Worm (Caenorhabditis elegans) whole organism, midembryonic: ENCODE measurements around the gene F22E5.11.
"Not testable (repeated sequence)": the region's sequence is repeated elsewhere in the genome, so short reads cannot be mapped to it uniquely, and the experiment has no call there.

Source experiments
- T22C8.4 ChIP-seq: fragments of 200-800 bp; sonication (Bioruptor generic); IDR thresholded peaks from 2 replicates; pipeline ENCODE4 v1.3.6; 2022; ENCODE audit warnings: missing genetic modification characterization, missing compliant biosample characterization
- cog-1 ChIP-seq: sonication (generic microtip); optimal IDR thresholded peaks from 2 replicates; lab custom pipeline; 2016; ENCODE audit warnings: missing genetic modification characterization, missing compliant biosample characterization
- flt-1 ChIP-seq: fragments of 200-800 bp; sonication (Bioruptor generic); IDR thresholded peaks from 2 replicates; pipeline ENCODE4 v1.3.6; 2022; ENCODE audit warnings: missing genetic modification characterization, missing compliant biosample characterization
- klf-2 ChIP-seq: fragments of 200-800 bp; sonication (Bioruptor generic); conservative IDR thresholded peaks from 2 replicates; pipeline ENCODE4 v1.3.6; 2022; ENCODE audit warnings: missing genetic modification reagents, missing genetic modification characterization, missing compliant biosample characterization
- med-1 ChIP-seq: sonication (generic microtip); optimal IDR thresholded peaks from 2 replicates; lab custom pipeline; 2017; ENCODE audit warnings: missing genetic modification characterization, mild to moderate bottlenecking, missing compliant biosample characterization, antibody characterized with exemption, missing genetic modification reagents; ENCODE audit not compliant: insufficient read depth
- ref-1 ChIP-seq: fragments of 200-800 bp; sonication (Bioruptor generic); conservative IDR thresholded peaks from 2 replicates; pipeline ENCODE4 v1.3.6; 2022; ENCODE audit warnings: missing genetic modification reagents, missing genetic modification characterization, missing compliant biosample characterization
- tab-1 ChIP-seq: fragments of 200-800 bp; sonication (Bioruptor generic); IDR thresholded peaks from 2 replicates; pipeline ENCODE4 v1.3.6; 2022; ENCODE audit warnings: missing genetic modification characterization, missing compliant biosample characterization
- ztf-23 ChIP-seq: fragments of 200-800 bp; sonication (Bioruptor generic); IDR thresholded peaks from 2 replicates; pipeline ENCODE4 v1.3.6; 2022; ENCODE audit warnings: missing genetic modification reagents, missing genetic modification characterization, missing compliant biosample characterization
- ztf-29 ChIP-seq: fragments of 200-800 bp; sonication (Bioruptor generic); IDR thresholded peaks from 2 replicates; pipeline ENCODE4 v1.3.6; 2022; ENCODE audit warnings: missing genetic modification reagents, missing genetic modification characterization, missing compliant biosample characterization

The F22E5.11 gene

DNA sequence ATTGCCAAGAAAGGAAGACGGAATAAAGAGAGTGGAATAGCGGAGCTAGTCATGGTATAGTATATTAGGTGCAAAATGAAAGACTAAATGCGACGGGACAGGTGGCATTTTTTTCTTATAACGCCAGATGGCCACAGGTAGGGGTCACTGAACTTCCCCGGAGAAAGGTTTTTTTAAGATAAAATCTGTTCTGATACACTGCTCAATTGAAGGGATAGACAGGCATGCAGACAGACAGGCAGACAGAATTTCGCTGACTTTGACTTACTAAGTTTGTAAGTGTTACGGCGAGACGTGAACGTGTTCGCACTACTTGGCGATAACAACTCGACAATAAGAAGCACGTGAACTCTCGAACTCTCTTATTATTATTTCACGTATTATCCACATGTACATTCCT lies 29.1 kb upstream of the F22E5.11 start, which contains the start of the genes F22E5.20 and F22E5.1:
F22E5.20 (minus strand) TSS at position 101 of the 400 bp plus-strand sequence.
F22E5.1 (plus strand) TSS at position 242 of the 400 bp plus-strand sequence.
- TF ChIP-seq ref-1, ztf-23, flt-1 (GFP tag; lab: Robert Waterston, UW): not testable (repeated sequence)

ce11 chrII:2672320-2672719 lies 27.9 kb upstream of the F22E5.11 start, which contains the start of gene sri-57:
Gene sri-57 (minus strand): TSS chrII:2672420.
- not testable (repeated sequence) for TF ChIP-seq ztf-29, ref-1, flt-1 (GFP tag; lab: Robert Waterston, UW)

- no peak for TF ChIP-seq flt-1 (GFP tag; lab: Robert Waterston, UW)
Measured at ce11 chrII:2665606-2666005, 21.2 kb upstream of the F22E5.11 start, which contains the start of gene F22E5.22. Gene F22E5.22 (plus strand): TSS chrII:2665906.

- not testable (repeated sequence) for TF ChIP-seq med-1; klf-2 (GFP tag; lab: Robert Waterston, UW); flt-1 (GFP tag; lab: Robert Waterston, UW)
Measured at ce11 chrII:2665081-2665480, 20.7 kb upstream of the F22E5.11 start, which contains the start of gene F22E5.2. Gene F22E5.2 (plus strand): TSS chrII:2665381.

- TF ChIP-seq ref-1 (GFP tag; lab: Robert Waterston, UW) (no peak), flt-1 (GFP tag; lab: Robert Waterston, UW) (no peak), ztf-29 (GFP tag; lab: Robert Waterston, UW) (no peak), T22C8.4 (GFP tag; lab: Robert Waterston, UW) (no peak), tab-1 (no peak), klf-2 (GFP tag; lab: Robert Waterston, UW) (no peak)
Measured at ce11 chrII:2659364-2659763, 15.0 kb upstream of the F22E5.11 start, which contains the start of gene gcy-21. Gene gcy-21 (plus strand): TSS chrII:2659664.

DNA sequence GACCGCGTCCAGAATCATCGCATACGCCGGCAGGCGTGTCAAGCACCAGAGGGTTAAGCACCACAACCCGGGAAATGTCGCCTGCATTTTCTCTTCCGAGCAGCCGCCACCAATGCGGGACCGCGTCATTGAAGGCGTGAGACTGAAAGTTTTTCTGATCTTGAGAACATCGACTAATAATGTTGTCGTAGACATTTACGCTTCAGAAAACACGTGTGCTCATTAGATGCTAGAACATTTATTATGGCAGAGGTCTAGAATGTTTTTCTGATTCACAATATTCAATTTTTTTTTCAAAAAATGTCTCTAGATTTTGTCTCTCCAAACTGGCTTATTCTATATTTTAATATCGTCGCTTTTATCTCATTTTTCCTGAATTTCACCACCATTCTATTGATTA lies 12.2 kb upstream of the F22E5.11 start, which contains the start of gene sri-47:
sri-47 (plus strand) TSS at position 301 of the 400 bp plus-strand sequence.
- no peak for TF ChIP-seq ref-1 (GFP tag; lab: Robert Waterston, UW)
- TF ChIP-seq ztf-29 (GFP tag; lab: Robert Waterston, UW): no peak
- TF ChIP-seq cog-1 (tag; lab: Kevin White, UChicago): no peak
- no peak for TF ChIP-seq T22C8.4 (GFP tag; lab: Robert Waterston, UW)
- no peak for TF ChIP-seq ztf-23 (GFP tag; lab: Robert Waterston, UW)
- TF ChIP-seq tab-1: no peak
- TF ChIP-seq flt-1 (GFP tag; lab: Robert Waterston, UW): no peak
- TF ChIP-seq klf-2 (GFP tag; lab: Robert Waterston, UW): no peak
- TF ChIP-seq med-1: no peak

ce11 chrII:2649539-2649938 lies 5.1 kb upstream of the F22E5.11 start, which contains the start of the genes F22E5.13 and F22E5.6:
Gene F22E5.13 (minus strand): TSS chrII:2649639.
Gene F22E5.6 (plus strand): TSS chrII:2649835.
- TF ChIP-seq klf-2 (GFP tag; lab: Robert Waterston, UW) (no peak), T22C8.4 (GFP tag; lab: Robert Waterston, UW) (no peak), ref-1 (GFP tag; lab: Robert Waterston, UW) (no peak), cog-1 (tag; lab: Kevin White, UChicago) (no peak), tab-1 (no peak), flt-1 (GFP tag; lab: Robert Waterston, UW) (no peak), ztf-29 (GFP tag; lab: Robert Waterston, UW) (no peak), ztf-23 (GFP tag; lab: Robert Waterston, UW) (no peak), med-1 (no peak)

DNA sequence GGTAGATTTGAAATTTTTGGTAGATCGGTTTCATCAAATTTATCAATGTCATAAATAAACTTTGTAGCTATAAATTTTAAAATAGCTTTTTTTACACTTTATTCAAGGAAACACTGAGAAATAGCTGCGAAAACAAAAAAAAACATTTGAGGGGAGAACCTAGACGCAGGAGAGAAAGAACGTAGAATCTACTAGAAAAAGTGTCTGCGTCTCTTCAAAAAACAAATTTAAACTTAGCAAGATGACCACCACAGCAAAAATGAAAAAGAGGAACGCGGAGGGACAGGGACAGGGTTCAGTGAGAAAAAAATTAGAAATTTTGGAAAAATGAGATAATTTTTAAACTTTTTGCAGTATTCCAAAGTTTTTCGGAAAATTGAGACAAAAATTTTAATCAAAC lies 4.6 kb upstream of the F22E5.11 start:
- TF ChIP-seq T22C8.4 (GFP tag; lab: Robert Waterston, UW) (no peak), klf-2 (GFP tag; lab: Robert Waterston, UW) (no peak), flt-1 (GFP tag; lab: Robert Waterston, UW) (no peak), ztf-29 (GFP tag; lab: Robert Waterston, UW) (no peak), ztf-23 (GFP tag; lab: Robert Waterston, UW) (no peak), med-1 (no peak), cog-1 (tag; lab: Kevin White, UChicago) (no peak), tab-1 (no peak), ref-1 (GFP tag; lab: Robert Waterston, UW) (no peak)

ce11 chrII:2646756-2647155 lies 2.4 kb upstream of the F22E5.11 start, which contains the start of gene F22E5.12:
Gene F22E5.12 (minus strand): TSS chrII:2646856.
- TF ChIP-seq klf-2, T22C8.4, ztf-23 (GFP tag; lab: Robert Waterston, UW): not testable (repeated sequence)

- no peak for TF ChIP-seq klf-2 (GFP tag; lab: Robert Waterston, UW)
- no peak for TF ChIP-seq cog-1 (tag; lab: Kevin White, UChicago)
- TF ChIP-seq ref-1 (GFP tag; lab: Robert Waterston, UW): no peak
- no peak for TF ChIP-seq flt-1 (GFP tag; lab: Robert Waterston, UW)
- TF ChIP-seq T22C8.4 (GFP tag; lab: Robert Waterston, UW): no peak
Measured at ce11 chrII:2641777-2642176, 2.6 kb downstream of the F22E5.11 start, which contains the start of gene F22E5.7. Gene F22E5.7 (plus strand): TSS chrII:2642077.
